Fruit fly (Drosophila melanogaster) whole organism, pupa: ENCODE results near the gene Ziz.

Experiments
- CG10348 ChIP-seq: fragments of 200-800 bp; sonication (Bioruptor generic); IDR thresholded peaks from 2 replicates; pipeline ENCODE4 v1.3.6; 2022; ENCODE audit warnings: missing biosample characterization, missing genetic modification characterization
- CG12605 ChIP-seq: fragments of 200-800 bp; sonication (Bioruptor generic); IDR thresholded peaks from 2 replicates; pipeline ENCODE4 v1.3.6; 2022; ENCODE audit warnings: missing biosample characterization, missing genetic modification characterization
- CG13204 ChIP-seq: fragments of 200-800 bp; sonication (Bioruptor generic); optimal IDR thresholded peaks from 2 replicates; lab custom pipeline; 2018; ENCODE audit warnings: missing biosample characterization, mild to moderate bottlenecking, missing genetic modification characterization, moderate library complexity
- CG14655 ChIP-seq: fragments of 200-800 bp; sonication (Bioruptor generic); optimal IDR thresholded peaks from 3 replicates; lab custom pipeline; 2017; ENCODE audit warnings: mild to moderate bottlenecking, missing biosample characterization, missing genetic modification reagents, missing genetic modification characterization
- CG15710 ChIP-seq: fragments of 200-800 bp; sonication (Bioruptor generic); optimal IDR thresholded peaks from 2 replicates; lab custom pipeline; 2018; ENCODE audit warnings: missing biosample characterization, mild to moderate bottlenecking, missing genetic modification characterization, moderate library complexity
- CG17806 ChIP-seq: fragments of 200-800 bp; sonication (Bioruptor generic); optimal IDR thresholded peaks from 2 replicates; lab custom pipeline; 2018; ENCODE audit warnings: missing biosample characterization, mild to moderate bottlenecking, missing genetic modification characterization, moderate library complexity
- CG32121 ChIP-seq: fragments of 200-800 bp; sonication (Bioruptor generic); IDR thresholded peaks from 2 replicates; pipeline ENCODE4 v1.3.6; 2022; ENCODE audit warnings: missing biosample characterization, missing genetic modification characterization
- CG34367 ChIP-seq: fragments of 200-800 bp; sonication (Bioruptor generic); optimal IDR thresholded peaks from 2 replicates; lab custom pipeline; 2018; ENCODE audit warnings: missing biosample characterization, mild to moderate bottlenecking, missing genetic modification characterization
- CG4496 ChIP-seq: fragments of 200-800 bp; sonication (Bioruptor generic); IDR thresholded peaks from 3 replicates; pipeline ENCODE4 v1.3.6; 2022; ENCODE audit warnings: missing biosample characterization, missing genetic modification characterization
- CG8159 ChIP-seq: fragments of 200-800 bp; sonication (Bioruptor generic); optimal IDR thresholded peaks from 3 replicates; lab custom pipeline; 2018; ENCODE audit warnings: missing biosample characterization, mild to moderate bottlenecking, missing genetic modification characterization, moderate library complexity
- CG8301 ChIP-seq: fragments of 200-800 bp; sonication (Bioruptor generic); optimal IDR thresholded peaks from 2 replicates; lab custom pipeline; 2018; ENCODE audit warnings: missing biosample characterization, mild to moderate bottlenecking, missing genetic modification characterization
- CG9948 ChIP-seq: fragments of 200-800 bp; sonication (Bioruptor generic); optimal IDR thresholded peaks from 2 replicates; lab custom pipeline; 2018; ENCODE audit warnings: missing biosample characterization, mild to moderate bottlenecking, missing genetic modification characterization, moderate library complexity
- D1 ChIP-seq: fragments of 200-800 bp; sonication (Bioruptor generic); optimal IDR thresholded peaks from 2 replicates; lab custom pipeline; 2018; ENCODE audit warnings: missing biosample characterization, mild to moderate bottlenecking, missing genetic modification characterization, moderate library complexity
- EcR ChIP-seq: fragments of 200-800 bp; sonication (Bioruptor generic); optimal IDR thresholded peaks from 3 replicates; lab custom pipeline; 2019; ENCODE audit warnings: missing biosample characterization, missing genetic modification characterization, mild to moderate bottlenecking, moderate library complexity, missing genetic modification reagents
- Ets98B ChIP-seq: fragments of 200-800 bp; sonication (Bioruptor generic); IDR thresholded peaks from 2 replicates; pipeline ENCODE4 v1.3.6; 2022; ENCODE audit warnings: missing biosample characterization, missing genetic modification characterization
- Pif1A ChIP-seq: fragments of 200-800 bp; sonication (Bioruptor generic); optimal IDR thresholded peaks from 3 replicates; lab custom pipeline; 2016; ENCODE audit warnings: missing biosample characterization, missing genetic modification characterization
- Pif1B ChIP-seq: fragments of 200-800 bp; sonication (Bioruptor generic); optimal IDR thresholded peaks from 3 replicates; lab custom pipeline; 2016; ENCODE audit warnings: missing biosample characterization, missing genetic modification characterization
- Snoo ChIP-seq: fragments of 200-800 bp; sonication (Bioruptor generic); optimal IDR thresholded peaks from 3 replicates; lab custom pipeline; 2017; ENCODE audit warnings: missing biosample characterization, mild to moderate bottlenecking, missing genetic modification characterization, inconsistent platforms
- fd96Ca ChIP-seq: fragments of 200-800 bp; sonication (Bioruptor generic); IDR thresholded peaks from 3 replicates; pipeline ENCODE4 v1.3.6; 2022; ENCODE audit warnings: missing biosample characterization, missing genetic modification characterization
- gl ChIP-seq: fragments of 200-800 bp; sonication (Bioruptor generic); optimal IDR thresholded peaks from 2 replicates; lab custom pipeline; 2018; ENCODE audit warnings: missing biosample characterization, mild to moderate bottlenecking, missing genetic modification characterization
- rn ChIP-seq: fragments of 200-800 bp; sonication (Bioruptor generic); IDR thresholded peaks from 2 replicates; pipeline ENCODE4 v1.3.6; 2022; ENCODE audit warnings: missing biosample characterization, missing genetic modification characterization

Gene Ziz

dm6 chr2L:7491902-7492301 is 4.2 kb downstream of the Ziz start:
- TF ChIP-seq CG9948 (tag; lab: Kevin White, UChicago) = peak; percentile 31
- peak; percentile 52 for TF ChIP-seq CG32121 (GFP tag; lab: Robert Waterston, UW)
- peak; percentile 47; the same call in 1 of the 2 replicates for TF ChIP-seq rn (GFP tag; lab: Robert Waterston, UW)
- TF ChIP-seq CG8301 = peak; percentile 28
- TF ChIP-seq Pif1A (GFP tag; lab: Kevin White, UChicago) = no peak
- no peak for TF ChIP-seq CG8159 (tag; lab: Kevin White, UChicago)
- peak; percentile 17 for TF ChIP-seq CG15710 (tag; lab: Kevin White, UChicago)
- TF ChIP-seq Ets98B (GFP tag; lab: Robert Waterston, UW) = peak; percentile 36; the same call in 1 of the 2 replicates
- TF ChIP-seq CG12605 = no peak
- TF ChIP-seq CG14655 (GFP tag; lab: Kevin White, UChicago) = peak; percentile 24
- 0 out of 3 replicates have a peak, but pooled peaks have one; percentile 40 for TF ChIP-seq fd96Ca (GFP tag; lab: Robert Waterston, UW)
- no peak for TF ChIP-seq EcR
- TF ChIP-seq CG17806 = peak; percentile 38
- peak; percentile 55; the same call in 1 of the 3 replicates for TF ChIP-seq CG4496 (GFP tag; lab: Robert Waterston, UW)

dm6 chr2L:7486222-7486621 is 9.9 kb downstream of the Ziz start:
- TF ChIP-seq CG15710 (tag; lab: Kevin White, UChicago) (no peak), Pif1A (GFP tag; lab: Kevin White, UChicago) (no peak), CG4496 (GFP tag; lab: Robert Waterston, UW) (no peak), Snoo (tag; lab: Kevin White, UChicago) (no peak), D1 (tag; lab: Kevin White, UChicago) (no peak), gl (tag; lab: Kevin White, UChicago) (no peak), EcR (no peak), rn (GFP tag; lab: Robert Waterston, UW) (no peak), fd96Ca (GFP tag; lab: Robert Waterston, UW) (no peak), CG8301 (no peak), Pif1B (GFP tag; lab: Kevin White, UChicago) (no peak), CG9948 (tag; lab: Kevin White, UChicago) (no peak), Ets98B (GFP tag; lab: Robert Waterston, UW) (no peak), CG32121 (GFP tag; lab: Robert Waterston, UW) (no peak)

dm6 chr2L:7474404-7474803 is 21.7 kb downstream of the Ziz start, which contains the start of gene CG6441:
Gene CG6441, plus strand, starts transcription at chr2L:7474704.
- TF ChIP-seq fd96Ca (GFP tag; lab: Robert Waterston, UW) (no peak), CG13204 (GFP tag; lab: Kevin White, UChicago) (no peak), gl (tag; lab: Kevin White, UChicago) (no peak), Ets98B (GFP tag; lab: Robert Waterston, UW) (no peak), EcR (no peak), rn (GFP tag; lab: Robert Waterston, UW) (no peak), CG9948 (tag; lab: Kevin White, UChicago) (no peak), CG8159 (tag; lab: Kevin White, UChicago) (no peak), Snoo (tag; lab: Kevin White, UChicago) (no peak), Pif1A (GFP tag; lab: Kevin White, UChicago) (no peak), CG34367 (tag; lab: Kevin White, UChicago) (no peak), CG14655 (GFP tag; lab: Kevin White, UChicago) (no peak), CG10348 (GFP tag; lab: Robert Waterston, UW) (no peak), CG17806 (no peak), CG12605 (no peak), CG32121 (GFP tag; lab: Robert Waterston, UW) (no peak), CG15710 (tag; lab: Kevin White, UChicago) (no peak), Pif1B (GFP tag; lab: Kevin White, UChicago) (no peak), CG8301 (no peak), D1 (tag; lab: Kevin White, UChicago) (no peak)

- TF ChIP-seq D1 (tag; lab: Kevin White, UChicago) = no peak
- no peak for TF ChIP-seq CG17806
- no peak for TF ChIP-seq Pif1A (GFP tag; lab: Kevin White, UChicago)
- no peak for TF ChIP-seq CG15710 (tag; lab: Kevin White, UChicago)
- TF ChIP-seq CG12605 = no peak
- TF ChIP-seq Ets98B (GFP tag; lab: Robert Waterston, UW) = no peak
- TF ChIP-seq CG10348 (GFP tag; lab: Robert Waterston, UW) = no peak
- no peak for TF ChIP-seq CG34367 (tag; lab: Kevin White, UChicago)
- TF ChIP-seq CG4496 (GFP tag; lab: Robert Waterston, UW) = no peak
- TF ChIP-seq CG14655 (GFP tag; lab: Kevin White, UChicago) = no peak
- TF ChIP-seq CG8301 = no peak
- TF ChIP-seq CG13204 (GFP tag; lab: Kevin White, UChicago) = no peak
These were observed 22.9 kb downstream of the Ziz start for dm6 chr2L:7473248-7473647.

dm6 chr2L:7466304-7466703 is 29.8 kb downstream of the Ziz start, which contains the start of gene CG6055:
Gene CG6055, plus strand, starts transcription at chr2L:7466543.
- TF ChIP-seq CG14655 (GFP tag; lab: Kevin White, UChicago) (no peak), Ets98B (GFP tag; lab: Robert Waterston, UW) (peak; percentile 26; the same call in 1 of the 2 replicates), CG10348 (GFP tag; lab: Robert Waterston, UW) (no peak), CG12605 (peak; percentile 43; the same call in 1 of the 2 replicates), Pif1A (GFP tag; lab: Kevin White, UChicago) (peak; percentile 40), CG13204 (GFP tag; lab: Kevin White, UChicago) (peak; percentile 64), Pif1B (GFP tag; lab: Kevin White, UChicago) (peak; percentile 16), CG34367 (tag; lab: Kevin White, UChicago) (peak; percentile 37), Snoo (tag; lab: Kevin White, UChicago) (peak; percentile 22), gl (tag; lab: Kevin White, UChicago) (peak; percentile 69), EcR (peak; percentile 83), CG17806 (no peak)
